Fruit fly (Drosophila melanogaster) whole organism, embryonic: ENCODE measurements around the gene Cyp28d2.

Source experiments
- Aef1 ChIP-seq: fragments of 200-800 bp; sonication (Bioruptor generic); IDR thresholded peaks from 3 replicates; pipeline ENCODE4 v1.3.6; 2022; ENCODE audit warnings: missing biosample characterization, missing genetic modification characterization
- Awh ChIP-seq: fragments of 200-800 bp; sonication (Bioruptor generic); IDR thresholded peaks from 2 replicates; pipeline ENCODE4, ENCODE4 v1.3.6; 2022; ENCODE audit warnings: missing biosample characterization, missing genetic modification characterization
- CG1024 ChIP-seq: fragments of 200-800 bp; sonication (Bioruptor generic); IDR thresholded peaks from 2 replicates; pipeline ENCODE4 v1.3.6; 2022; ENCODE audit warnings: missing biosample characterization, missing genetic modification characterization
- CG12942 ChIP-seq: fragments of 200-800 bp; sonication (Bioruptor generic); optimal IDR thresholded peaks from 3 replicates; lab custom pipeline; 2016; ENCODE audit warnings: missing biosample characterization, missing genetic modification characterization
- CG13287 ChIP-seq: fragments of 200-800 bp; sonication (Bioruptor generic); IDR thresholded peaks from 2 replicates; pipeline ENCODE4 v1.3.6; 2022; ENCODE audit warnings: missing biosample characterization, missing genetic modification characterization; ENCODE audit not compliant: partially characterized antibody
- CG13624 ChIP-seq: fragments of 200-800 bp; sonication (Bioruptor generic); optimal IDR thresholded peaks from 2 replicates; lab custom pipeline; 2016; ENCODE audit warnings: missing biosample characterization, missing genetic modification characterization
- CG14710 ChIP-seq: fragments of 200-800 bp; sonication (Bioruptor generic); optimal IDR thresholded peaks from 3 replicates; lab custom pipeline; 2019; ENCODE audit warnings: missing biosample characterization, mild to moderate bottlenecking, missing genetic modification characterization, moderate library complexity
- CG15514 ChIP-seq: fragments of 200-800 bp; sonication (Bioruptor generic); optimal IDR thresholded peaks from 3 replicates; lab custom pipeline; 2017; ENCODE audit warnings: missing biosample characterization, missing genetic modification characterization, mild to moderate bottlenecking, moderate library complexity, missing genetic modification reagents
- CG16815 ChIP-seq: fragments of 200-800 bp; sonication (Bioruptor generic); optimal IDR thresholded peaks from 3 replicates; lab custom pipeline; 2017; ENCODE audit warnings: missing biosample characterization, mild to moderate bottlenecking, missing genetic modification characterization
- CG17359 ChIP-seq: fragments of 200-800 bp; sonication (Bioruptor generic); optimal IDR thresholded peaks from 3 replicates; lab custom pipeline; 2018; ENCODE audit warnings: missing biosample characterization, mild to moderate bottlenecking, missing genetic modification characterization, moderate library complexity
- CG17612 ChIP-seq: fragments of 200-800 bp; sonication (Bioruptor generic); IDR thresholded peaks from 2 replicates; pipeline ENCODE4 v1.3.6; 2022; ENCODE audit warnings: missing biosample characterization, missing genetic modification characterization
- CG1792 ChIP-seq: fragments of 200-800 bp; sonication (Bioruptor generic); optimal IDR thresholded peaks from 2 replicates; lab custom pipeline; 2016; ENCODE audit warnings: missing biosample characterization, missing genetic modification characterization
- CG18476 ChIP-seq: fragments of 200-800 bp; sonication (Bioruptor generic); optimal IDR thresholded peaks from 2 replicates; lab custom pipeline; 2016; ENCODE audit warnings: missing biosample characterization, mild to moderate bottlenecking, missing genetic modification characterization
- CG18599 ChIP-seq: fragments of 200-800 bp; sonication (Bioruptor generic); optimal IDR thresholded peaks from 3 replicates; lab custom pipeline; 2017; ENCODE audit warnings: missing biosample characterization, missing genetic modification characterization, mild to moderate bottlenecking, moderate library complexity, missing genetic modification reagents
- CG31441 ChIP-seq: fragments of 200-800 bp; sonication (Bioruptor generic); IDR thresholded peaks from 2 replicates; pipeline ENCODE4 v1.3.6; 2022; ENCODE audit warnings: missing biosample characterization, missing genetic modification characterization
- CG4707 ChIP-seq: fragments of 200-800 bp; sonication (Bioruptor generic); optimal IDR thresholded peaks from 2 replicates; lab custom pipeline; 2018; ENCODE audit warnings: missing biosample characterization, mild to moderate bottlenecking, missing genetic modification characterization, moderate library complexity
- CG6683 ChIP-seq: fragments of 200-800 bp; sonication (Bioruptor generic); optimal IDR thresholded peaks from 2 replicates; lab custom pipeline; 2017; ENCODE audit warnings: missing biosample characterization, mild to moderate bottlenecking, missing genetic modification characterization, missing genetic modification reagents
- CG9609 ChIP-seq: fragments of 200-800 bp; sonication (Bioruptor generic); optimal IDR thresholded peaks from 3 replicates; lab custom pipeline; 2016; ENCODE audit warnings: missing biosample characterization, missing genetic modification characterization
- CTCF ChIP-seq: fragments of 200-800 bp; sonication (Bioruptor generic); optimal IDR thresholded peaks from 2 replicates; lab custom pipeline; 2017; ENCODE audit warnings: missing biosample characterization, mild to moderate bottlenecking, missing genetic modification characterization, moderate library complexity
- Drgx ChIP-seq: fragments of 200-800 bp; sonication (Bioruptor generic); IDR thresholded peaks from 2 replicates; pipeline ENCODE4 v1.3.6; 2022; ENCODE audit warnings: missing biosample characterization, missing genetic modification characterization
- H15 ChIP-seq: fragments of 200-800 bp; sonication (Bioruptor generic); IDR thresholded peaks from 3 replicates; pipeline ENCODE4 v1.3.6; 2022; ENCODE audit warnings: missing biosample characterization, missing genetic modification characterization
- Hmr ChIP-seq: fragments of 200-800 bp; sonication (Bioruptor generic); optimal IDR thresholded peaks from 3 replicates; lab custom pipeline; 2017; ENCODE audit warnings: mild to moderate bottlenecking, missing biosample characterization, missing genetic modification reagents, missing genetic modification characterization
- Hr3 ChIP-seq: fragments of 200-800 bp; sonication (Bioruptor generic); optimal IDR thresholded peaks from 3 replicates; lab custom pipeline; 2016; ENCODE audit warnings: missing biosample characterization, missing genetic modification characterization
- Hr51 ChIP-seq, 2 experiments: fragments of 200-800 bp; sonication (Bioruptor generic); optimal IDR thresholded peaks; 2 replicates in 1 of 2; 3 replicates in 1 of 2; lab custom pipeline; 2016 to 2018; ENCODE audit warnings: missing biosample characterization in 2 of 2, missing genetic modification characterization in 2 of 2, mild to moderate bottlenecking in 1 of 2, moderate library complexity in 1 of 2
- Jarid2 ChIP-seq: fragments of 200-800 bp; sonication (Bioruptor generic); optimal IDR thresholded peaks from 3 replicates; lab custom pipeline; 2017; ENCODE audit warnings: mild to moderate bottlenecking, missing biosample characterization, missing genetic modification reagents, missing genetic modification characterization
- Lhr ChIP-seq: fragments of 200-800 bp; sonication (Bioruptor generic); optimal IDR thresholded peaks from 3 replicates; lab custom pipeline; 2017; ENCODE audit warnings: mild to moderate bottlenecking, missing biosample characterization, missing genetic modification reagents, missing genetic modification characterization
- NK7.1 ChIP-seq: fragments of 200-800 bp; sonication (Bioruptor generic); optimal IDR thresholded peaks from 3 replicates; lab custom pipeline; 2016; ENCODE audit warnings: missing biosample characterization, missing genetic modification characterization
- Rx ChIP-seq: fragments of 200-800 bp; sonication (Bioruptor generic); IDR thresholded peaks from 2 replicates; pipeline ENCODE4 v1.3.6; 2022; ENCODE audit warnings: missing biosample characterization, missing genetic modification characterization
- Sin3A ChIP-seq: fragments of >200 bp; optimal IDR thresholded peaks from 2 replicates; lab custom pipeline; 2018
- Sox102F ChIP-seq: fragments of 200-800 bp; sonication (Bioruptor generic); optimal IDR thresholded peaks from 2 replicates; lab custom pipeline; 2018; ENCODE audit warnings: missing biosample characterization, mild to moderate bottlenecking, missing genetic modification characterization, moderate library complexity
- aop ChIP-seq: fragments of 200-800 bp; sonication (Bioruptor generic); IDR thresholded peaks from 2 replicates; pipeline ENCODE4 v1.3.6; 2022; ENCODE audit warnings: missing biosample characterization, missing genetic modification characterization
- az2 ChIP-seq: fragments of 200-800 bp; sonication (Bioruptor generic); optimal IDR thresholded peaks from 3 replicates; lab custom pipeline; 2016; ENCODE audit warnings: missing biosample characterization, missing genetic modification characterization
- crol ChIP-seq: fragments of 200-800 bp; sonication (Bioruptor generic); IDR thresholded peaks from 2 replicates; pipeline ENCODE4 v1.3.6; 2022; ENCODE audit warnings: missing biosample characterization, missing genetic modification characterization
- dm ChIP-seq: fragments of 200-800 bp; sonication (Bioruptor generic); optimal IDR thresholded peaks from 3 replicates; lab custom pipeline; 2016; ENCODE audit warnings: missing biosample characterization, missing genetic modification characterization
- ems ChIP-seq: fragments of 200-800 bp; sonication (Bioruptor generic); optimal IDR thresholded peaks from 3 replicates; lab custom pipeline; 2016; ENCODE audit warnings: missing biosample characterization, missing genetic modification characterization
- esg ChIP-seq: fragments of 200-800 bp; sonication (Bioruptor generic); conservative IDR thresholded peaks from 2 replicates; pipeline ENCODE4 v1.3.6; 2022; ENCODE audit warnings: missing biosample characterization, missing genetic modification characterization
- gce ChIP-seq: fragments of 200-800 bp; sonication (Bioruptor generic); IDR thresholded peaks from 3 replicates; pipeline ENCODE4 v1.3.6; 2022; ENCODE audit warnings: missing biosample characterization, missing genetic modification characterization
- her ChIP-seq: fragments of 200-800 bp; sonication (Bioruptor generic); optimal IDR thresholded peaks from 2 replicates; lab custom pipeline; 2016; ENCODE audit warnings: missing biosample characterization, missing genetic modification characterization
- hth ChIP-seq: fragments of >200 bp; optimal IDR thresholded peaks from 2 replicates; lab custom pipeline; 2017; ENCODE audit warnings: inconsistent platforms
- ind ChIP-seq: fragments of 200-800 bp; sonication (Bioruptor generic); optimal IDR thresholded peaks from 3 replicates; lab custom pipeline; 2016; ENCODE audit warnings: missing biosample characterization, missing genetic modification characterization
- kni ChIP-seq: fragments of 200-800 bp; sonication (Bioruptor generic); optimal IDR thresholded peaks from 3 replicates; lab custom pipeline; 2017; ENCODE audit warnings: mild to moderate bottlenecking, missing biosample characterization, missing genetic modification reagents, missing genetic modification characterization
- nom ChIP-seq: fragments of 200-800 bp; sonication (Bioruptor generic); optimal IDR thresholded peaks from 2 replicates; lab custom pipeline; 2017; ENCODE audit warnings: missing biosample characterization, missing genetic modification characterization, mild to moderate bottlenecking, moderate library complexity, missing genetic modification reagents
- odd ChIP-seq: fragments of 200-800 bp; sonication (Bioruptor generic); optimal IDR thresholded peaks from 2 replicates; lab custom pipeline; 2017; ENCODE audit warnings: missing biosample characterization, mild to moderate bottlenecking, missing genetic modification characterization
- phol ChIP-seq: fragments of 200-800 bp; sonication (Bioruptor generic); optimal IDR thresholded peaks from 3 replicates; lab custom pipeline; 2018; ENCODE audit warnings: missing biosample characterization, mild to moderate bottlenecking, missing genetic modification characterization, moderate library complexity
- pnt ChIP-seq: fragments of 200-800 bp; sonication (Bioruptor generic); optimal IDR thresholded peaks from 3 replicates; lab custom pipeline; 2016; ENCODE audit warnings: missing biosample characterization, missing genetic modification characterization
- sd ChIP-seq: fragments of 200-800 bp; sonication (Bioruptor generic); optimal IDR thresholded peaks from 3 replicates; lab custom pipeline; 2018; ENCODE audit warnings: missing biosample characterization, mild to moderate bottlenecking, missing genetic modification characterization, moderate library complexity
- stwl ChIP-seq: fragments of 200-800 bp; sonication (Bioruptor generic); optimal IDR thresholded peaks from 3 replicates; lab custom pipeline; 2018; ENCODE audit warnings: missing biosample characterization, mild to moderate bottlenecking, missing genetic modification characterization, moderate library complexity
- ttk ChIP-seq: fragments of 200-800 bp; sonication (Bioruptor generic); IDR thresholded peaks from 2 replicates; pipeline ENCODE4 v2.1.2; 2022; ENCODE audit warnings: missing biosample characterization, missing genetic modification characterization
- z ChIP-seq: fragments of 200-800 bp; sonication (Bioruptor generic); IDR thresholded peaks from 3 replicates; pipeline ENCODE4 v1.3.6; 2022; ENCODE audit warnings: missing biosample characterization, missing genetic modification characterization
- zen ChIP-seq: fragments of 200-800 bp; sonication (Bioruptor generic); optimal IDR thresholded peaks from 3 replicates; lab custom pipeline; 2018; ENCODE audit warnings: missing biosample characterization, mild to moderate bottlenecking, missing genetic modification characterization, moderate library complexity

Gene Cyp28d2

DNA sequence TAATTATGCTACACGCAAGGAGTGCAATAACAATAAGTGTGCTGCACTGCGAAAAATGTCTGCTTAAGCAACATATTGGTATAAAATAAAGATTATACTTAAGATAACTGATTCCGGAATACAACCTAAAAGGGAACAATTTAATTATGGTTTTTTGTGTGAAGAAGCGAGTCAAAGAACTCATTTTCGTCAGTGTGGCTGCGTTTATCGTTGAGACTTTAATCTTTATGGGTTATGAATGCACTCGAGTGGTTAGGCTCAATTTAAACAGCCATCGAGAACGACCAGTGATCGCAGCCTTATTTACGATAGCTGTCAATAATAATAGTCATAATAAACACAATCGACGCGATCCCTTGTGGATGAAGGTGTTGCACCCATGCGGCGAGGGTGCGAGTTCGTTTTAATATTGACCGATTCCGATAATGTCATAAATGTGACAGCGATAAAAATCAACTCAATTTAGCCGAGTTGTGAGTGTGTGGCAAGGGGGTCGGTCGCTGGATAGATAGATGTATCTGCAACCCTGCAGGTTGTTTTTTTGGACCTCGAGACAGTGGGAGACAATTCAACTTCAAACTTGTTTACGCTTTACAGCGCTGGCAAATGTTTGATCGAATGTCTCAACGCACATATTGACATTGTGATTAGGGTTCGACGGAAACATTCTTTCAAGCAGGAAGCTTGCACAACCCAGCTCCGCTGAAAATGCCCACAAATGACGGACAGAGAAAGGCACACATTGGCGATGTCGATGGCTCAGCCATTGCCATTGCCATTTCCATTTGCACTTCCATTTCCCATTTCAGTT lies 49.2 kb downstream of the Cyp28d2 start (continued):
- TF ChIP-seq sd (no peak), kni (GFP tag; lab: Kevin White, UChicago) (peak; percentile 86), dm (no peak), CG18476 (GFP tag; lab: Kevin White, UChicago) (no peak), zen (tag; lab: Kevin White, UChicago) (no peak), CG9609 (GFP tag; lab: Kevin White, UChicago) (no peak), Awh (GFP tag; lab: Robert Waterston, UW) (peak; percentile 53; the same call in 1 of the 2 replicates), CG12942 (peak; percentile 17), Aef1 (GFP tag; lab: Robert Waterston, UW) (peak; percentile 48), Hmr (GFP tag; lab: Kevin White, UChicago) (no peak), NK7.1 (GFP tag; lab: Kevin White, UChicago) (no peak), CG1792 (GFP tag; lab: Kevin White, UChicago) (peak; percentile 26), phol (tag; lab: Kevin White, UChicago) (peak; percentile 33), Hr3 (GFP tag; lab: Kevin White, UChicago) (no peak), CG13624 (GFP tag; lab: Kevin White, UChicago) (no peak), CTCF (no peak), Rx (GFP tag; lab: Robert Waterston, UW) (no peak), CG13287 (GFP tag; lab: Robert Waterston, UW) (no peak), CG4707 (GFP tag; lab: Kevin White, UChicago) (peak; percentile 31), her (GFP tag; lab: Kevin White, UChicago) (no peak), stwl (peak; percentile 25), CG1024 (GFP tag; lab: Robert Waterston, UW) (peak; percentile 53; the same call in 1 of the 2 replicates), ttk (GFP tag; lab: Robert Waterston, UW) (0 out of 2 replicates have a peak, but pooled peaks have one; percentile 11), CG6683 (no peak), nom (GFP tag; lab: Kevin White, UChicago) (peak; percentile 58), hth (lab: Kevin White, UChicago) (no peak), CG31441 (GFP tag; lab: Robert Waterston, UW) (peak; percentile 55), CG15514 (no peak), Jarid2 (GFP tag; lab: Kevin White, UChicago) (no peak), ind (GFP tag; lab: Kevin White, UChicago) (no peak), crol (peak; percentile 31; the same call in 1 of the 2 replicates), Sox102F (GFP tag; lab: Kevin White, UChicago) (peak; percentile 51), odd (GFP tag; lab: Kevin White, UChicago) (peak; percentile 25), ems (peak; percentile 5), CG18599 (peak; percentile 16), az2 (GFP tag; lab: Kevin White, UChicago) (peak; percentile 37), CG14710 (tag; lab: Kevin White, UChicago) (peak; percentile 65), Sin3A (lab: Kevin White, UChicago) (no peak), H15 (GFP tag; lab: Robert Waterston, UW) (0 out of 3 replicates have a peak, but pooled peaks have one; percentile 45), CG17359 (tag; lab: Kevin White, UChicago) (peak; percentile 46), Lhr (GFP tag; lab: Kevin White, UChicago) (peak; percentile 33), CG16815 (GFP tag; lab: Kevin White, UChicago) (no peak), gce (GFP tag; lab: Robert Waterston, UW) (peak; percentile 68), esg (GFP tag; lab: Robert Waterston, UW) (no peak), z (GFP tag; lab: Robert Waterston, UW) (peak; percentile 66), aop (0 out of 2 replicates have a peak, but pooled peaks have one; percentile 7), Drgx (GFP tag; lab: Robert Waterston, UW) (peak; percentile 43), CG17612 (GFP tag; lab: Robert Waterston, UW) (no peak), Hr51 (GFP tag; optimal IDR thresholded peaks at IDR 0.05; lab: Kevin White, UChicago) (peak; percentile 44 to 49), pnt (GFP tag; lab: Kevin White, UChicago) (peak; percentile 21)
